Worm (Caenorhabditis elegans) whole organism, young adult: ENCODE results near the gene T06E8.8.

Experiments used
- F55B11.4 ChIP-seq: sonication (generic microtip); optimal IDR thresholded peaks from 2 replicates; lab custom pipeline; 2016; ENCODE audit warnings: missing compliant biosample characterization, missing genetic modification characterization, borderline replicate concordance; ENCODE audit not compliant: insufficient read depth
- cebp-2 ChIP-seq: fragments of 200-800 bp; sonication (Bioruptor generic); IDR thresholded peaks from 2 replicates; pipeline ENCODE4 v1.3.6; 2022; ENCODE audit warnings: missing genetic modification characterization, missing compliant biosample characterization
- him-1 ChIP-seq: sonication (generic microtip); optimal IDR thresholded peaks from 2 replicates; lab custom pipeline; 2016; ENCODE audit warnings: missing genotype, missing genetic modification reagents, missing genetic modification characterization, missing compliant biosample characterization
- ztf-28 ChIP-seq: fragments of 200-800 bp; sonication (Bioruptor generic); IDR thresholded peaks from 2 replicates; pipeline ENCODE4 v1.3.6; 2022; ENCODE audit warnings: missing genetic modification reagents, missing genetic modification characterization, missing compliant biosample characterization

ce11 chrV:10003315-10003969, 40.1 kb upstream of the T06E8.8 start:
- TF ChIP-seq F55B11.4 (tag; lab: Kevin White, UChicago) (no peak), him-1 (tag; lab: Kevin White, UChicago) (no peak), ztf-28 (GFP tag; lab: Robert Waterston, UW) (no peak), cebp-2 (GFP tag; lab: Robert Waterston, UW) (no peak)
